Worm (Caenorhabditis elegans): ENCODE results near the gene F47B8.4.

- TF ChIP-seq elt-3 (tag; optimal IDR thresholded peaks at IDR 0.05) (no peak), sem-4 (tag; optimal IDR thresholded peaks at IDR 0.05) (peak; percentile 25), aly-2 (tag; optimal IDR thresholded peaks at IDR 0.05) (no peak), fos-1 (tag; optimal IDR thresholded peaks at IDR 0.05) (peak; percentile 1), nhr-6 (tag; optimal IDR thresholded peaks at IDR 0.05) (no peak), C34F6.9 (tag; optimal IDR thresholded peaks at IDR 0.05) (peak; percentile 83), lin-13 (GFP tag; optimal IDR thresholded peaks at IDR 0.05) (peak; percentile 25), lin-11 (tag; optimal IDR thresholded peaks at IDR 0.05) (no peak), ztf-4 (tag; optimal IDR thresholded peaks at IDR 0.05) (no peak)
Measured at ce11 chrV:14322743-14323142, 1.7 kb downstream of the F47B8.4 start, which contains the start of gene F47B8.3.
